Worm (Caenorhabditis elegans): Measurements from ENCODE around the gene cni-1.

Gene cni-1

ce11 chrV:13165244-13165643 is 14.9 kb upstream of the cni-1 start:
- TF ChIP-seq sea-2 (GFP tag; optimal IDR thresholded peaks at IDR 0.05) (no peak), fkh-10 (GFP tag; optimal IDR thresholded peaks at IDR 0.05) (peak; percentile 40)

ce11 chrV:13166582-13166981 is 13.5 kb upstream of the cni-1 start:
- TF ChIP-seq lin-15B (tag; optimal IDR thresholded peaks at IDR 0.05): no peak
- peak; percentile 4 for TF ChIP-seq hmg-11 (tag; optimal IDR thresholded peaks at IDR 0.05)

DNA sequence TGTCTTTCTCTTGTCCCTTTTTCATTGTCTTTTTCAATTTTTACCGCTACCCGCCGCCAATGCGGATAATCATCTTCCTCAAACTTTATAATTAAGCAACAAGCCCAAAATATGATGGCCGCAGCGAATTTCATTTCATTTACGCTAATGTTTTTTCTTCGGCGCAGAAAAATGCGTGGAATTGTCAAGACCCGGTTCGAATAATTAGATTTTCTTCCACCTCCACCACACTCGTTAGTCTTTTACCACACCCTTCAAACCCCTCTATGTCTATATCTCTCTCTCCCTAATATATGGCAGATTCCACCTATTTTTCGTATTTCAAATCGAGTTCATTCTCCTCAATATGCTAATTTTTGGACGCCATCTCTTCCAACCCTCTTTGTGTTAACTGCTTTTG is 9.6 kb upstream of the cni-1 start:
- TF ChIP-seq jun-1 (tag; optimal IDR thresholded peaks at IDR 0.05) (no peak), ztf-11 (tag; optimal IDR thresholded peaks at IDR 0.05) (no peak), lin-15B (tag; optimal IDR thresholded peaks at IDR 0.05) (no peak), zag-1 (tag; optimal IDR thresholded peaks at IDR 0.05) (no peak), lsy-12 (tag; optimal IDR thresholded peaks at IDR 0.05) (no peak), snpc-4 (tag; optimal IDR thresholded peaks at IDR 0.05) (no peak)

DNA sequence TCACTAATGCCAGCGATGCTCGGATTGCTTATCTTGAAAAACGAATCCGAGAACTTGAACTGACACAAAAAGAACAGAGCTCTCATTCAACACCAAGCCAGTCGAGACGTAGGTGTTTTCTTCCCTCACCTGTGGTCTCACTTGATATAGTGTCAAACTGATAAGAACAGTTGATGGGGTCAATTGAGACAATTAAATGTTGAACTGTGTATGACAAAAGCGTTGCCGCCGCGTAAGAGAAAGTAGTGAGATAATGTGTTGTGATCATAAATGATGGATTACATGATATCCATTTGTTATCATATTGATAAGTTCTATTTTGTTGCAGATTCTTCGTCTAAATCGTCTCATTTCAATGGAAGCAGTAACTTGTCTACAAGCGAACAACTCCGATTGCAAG is 6.4 kb upstream of the cni-1 start:
- TF ChIP-seq nhr-43 (tag; optimal IDR thresholded peaks at IDR 0.05; ENCODE audit: poor library complexity, severe bottlenecking): peak; percentile 5
- peak; percentile 17 for TF ChIP-seq elt-2 (tag; optimal IDR thresholded peaks at IDR 0.05)
- no peak for TF ChIP-seq ztf-11 (tag; optimal IDR thresholded peaks at IDR 0.05)

- TF ChIP-seq fkh-10 (GFP tag; optimal IDR thresholded peaks at IDR 0.05) (no peak), snpc-4 (tag; optimal IDR thresholded peaks at IDR 0.05) (peak; percentile 55), nhr-76 (tag; optimal IDR thresholded peaks at IDR 0.05) (no peak), egl-5 (tag; optimal IDR thresholded peaks at IDR 0.05) (no peak), nhr-23 (tag; optimal IDR thresholded peaks at IDR 0.05) (peak; percentile 37), elt-3 (tag; optimal IDR thresholded peaks at IDR 0.05) (no peak), nhr-12 (tag; optimal IDR thresholded peaks at IDR 0.05) (no peak), fos-1 (tag; optimal IDR thresholded peaks at IDR 0.05) (no peak), R02D3.7 (tag; optimal IDR thresholded peaks at IDR 0.05) (no peak), elt-2 (tag; optimal IDR thresholded peaks at IDR 0.05) (peak; percentile 34), nhr-237 (tag; optimal IDR thresholded peaks at IDR 0.05) (no peak), ZK546.5 (tag; optimal IDR thresholded peaks at IDR 0.05) (no peak), nfya-1 (tag; optimal IDR thresholded peaks at IDR 0.05; ENCODE audit: insufficient read depth) (no peak), sea-2 (GFP tag; optimal IDR thresholded peaks at IDR 0.05) (no peak), unc-62 (GFP tag; optimal IDR thresholded peaks at IDR 0.05) (no peak), ceh-16 (tag; optimal IDR thresholded peaks at IDR 0.05) (no peak), tbx-2 (tag; optimal IDR thresholded peaks at IDR 0.05) (no peak), pqm-1 (tag; optimal IDR thresholded peaks at IDR 0.05) (no peak), daf-12 (tag; optimal IDR thresholded peaks at IDR 0.05) (no peak), unc-39 (tag; optimal IDR thresholded peaks at IDR 0.05) (no peak), mml-1 (tag; optimal IDR thresholded peaks at IDR 0.05) (no peak), pha-4 (tag; optimal IDR thresholded peaks at IDR 0.05) (peak; percentile 57), nhr-11 (tag; optimal IDR thresholded peaks at IDR 0.05) (no peak), zag-1 (tag; optimal IDR thresholded peaks at IDR 0.05) (no peak), eor-1 (tag; optimal IDR thresholded peaks at IDR 0.05) (no peak), lin-39 (tag; optimal IDR thresholded peaks at IDR 0.05) (no peak), nhr-28 (tag; optimal IDR thresholded peaks at IDR 0.05) (no peak), nhr-25 (tag; optimal IDR thresholded peaks at IDR 0.05) (no peak), ceh-82 (tag; optimal IDR thresholded peaks at IDR 0.05) (no peak), ceh-9 (tag; optimal IDR thresholded peaks at IDR 0.05) (no peak), nhr-43 (tag; optimal IDR thresholded peaks at IDR 0.05; ENCODE audit: poor library complexity, severe bottlenecking) (peak; percentile 69), mdl-1 (tag; optimal IDR thresholded peaks at IDR 0.05) (no peak), aly-2 (tag; optimal IDR thresholded peaks at IDR 0.05) (peak; percentile 69), skn-1 (tag; optimal IDR thresholded peaks at IDR 0.05) (no peak), lsy-12 (tag; optimal IDR thresholded peaks at IDR 0.05) (no peak), ama-1 (optimal IDR thresholded peaks at IDR 0.05) (no peak), hmg-11 (tag; optimal IDR thresholded peaks at IDR 0.05) (peak; percentile 82), egl-27 (tag; optimal IDR thresholded peaks at IDR 0.05) (no peak), nhr-67 (tag; optimal IDR thresholded peaks at IDR 0.05) (peak; percentile 4), nhr-77 (tag; optimal IDR thresholded peaks at IDR 0.05) (no peak), jun-1 (tag; optimal IDR thresholded peaks at IDR 0.05) (no peak), lin-15B (tag; optimal IDR thresholded peaks at IDR 0.05) (no peak), elt-1 (tag; optimal IDR thresholded peaks at IDR 0.05) (no peak), ztf-11 (tag; optimal IDR thresholded peaks at IDR 0.05) (no peak)
Observed at ce11 chrV:13176117-13176753, 3.9 kb upstream of the cni-1 start, which contains the start of gene him-17. Gene him-17, plus strand, starts transcription at chrV:13176711.
